Worm (Caenorhabditis elegans) whole organism, early embryonic: ENCODE data around the gene fbxb-71.

Source experiments
- B0310.2 ChIP-seq: sonication (generic microtip); optimal IDR thresholded peaks from 2 replicates; lab custom pipeline; 2016; ENCODE audit warnings: mild to moderate bottlenecking, missing genetic modification characterization, missing compliant biosample characterization
- F13C5.2 ChIP-seq: sonication (generic microtip); optimal IDR thresholded peaks from 2 replicates; lab custom pipeline; 2017; ENCODE audit warnings: mild to moderate bottlenecking, missing genetic modification characterization, inconsistent platforms, missing compliant biosample characterization
- ama-1 ChIP-seq: fragments of 150-350 bp; optimal IDR thresholded peaks from 2 replicates; lab custom pipeline; 2014
- ceh-13 ChIP-seq: fragments of 200-800 bp; sonication (Bioruptor generic); optimal IDR thresholded peaks from 2 replicates; lab custom pipeline; 2018; ENCODE audit warnings: mild to moderate bottlenecking, missing genetic modification characterization, missing compliant biosample characterization
- ceh-36 ChIP-seq: sonication (generic microtip); optimal IDR thresholded peaks from 2 replicates; lab custom pipeline; 2016; ENCODE audit warnings: missing genetic modification characterization, inconsistent platforms, missing compliant biosample characterization
- ets-7 ChIP-seq: sonication (generic microtip); optimal IDR thresholded peaks from 2 replicates; lab custom pipeline; 2016; ENCODE audit warnings: missing genotype, missing genetic modification characterization, missing compliant biosample characterization
- hnd-1 ChIP-seq: sonication (generic microtip); optimal IDR thresholded peaks from 2 replicates; lab custom pipeline; 2016; ENCODE audit warnings: missing genetic modification characterization, missing compliant biosample characterization
- sea-1 ChIP-seq: fragments of 200-800 bp; sonication (Bioruptor generic); conservative IDR thresholded peaks from 2 replicates; pipeline ENCODE4 v1.3.6; 2022; ENCODE audit warnings: missing genetic modification characterization, missing compliant biosample characterization
- tbx-37 ChIP-seq: fragments of 200-800 bp; sonication (Bioruptor generic); conservative IDR thresholded peaks from 2 replicates; pipeline ENCODE4 v1.3.6; 2022; ENCODE audit warnings: missing genetic modification reagents, missing genetic modification characterization, missing compliant biosample characterization
- tra-4 ChIP-seq: sonication (generic microtip); optimal IDR thresholded peaks from 2 replicates; lab custom pipeline; 2017; ENCODE audit warnings: missing genetic modification characterization, missing compliant biosample characterization

DNA sequence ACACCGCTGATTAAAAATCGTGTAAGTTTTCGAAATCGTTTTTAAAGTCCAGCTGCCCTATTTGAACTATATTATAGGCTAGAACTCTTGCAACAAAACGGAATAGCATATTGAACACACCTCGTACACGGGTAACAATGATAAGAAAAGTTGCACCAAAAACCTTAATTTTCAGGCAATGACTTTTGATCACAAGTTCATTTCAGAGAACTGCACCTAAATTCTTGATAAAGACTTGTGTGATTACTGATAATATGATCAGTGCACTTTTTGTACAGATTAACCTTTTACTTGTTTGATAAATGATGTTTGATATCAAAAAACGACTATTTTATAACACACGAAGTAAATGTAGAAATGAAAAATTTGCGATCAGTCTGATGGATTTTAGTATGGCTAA, 35.1 kb downstream of the fbxb-71 start:
- TF ChIP-seq hnd-1 (tag; lab: Kevin White, UChicago), result no peak
- TF ChIP-seq ets-7 (tag; lab: Kevin White, UChicago), result no peak
- TF ChIP-seq F13C5.2 (tag; lab: Kevin White, UChicago), result no peak
- no peak for TF ChIP-seq ceh-13 (GFP tag; lab: Kevin White, UChicago)
- no peak for TF ChIP-seq B0310.2 (tag; lab: Kevin White, UChicago)
- no peak for TF ChIP-seq tra-4 (tag; lab: Kevin White, UChicago)
- no peak for TF ChIP-seq sea-1 (GFP tag; lab: Robert Waterston, UW)
- no peak for TF ChIP-seq tbx-37 (GFP tag; lab: Robert Waterston, UW)
- no peak for TF ChIP-seq ama-1 (lab: Kevin White, UChicago)
- TF ChIP-seq ceh-36 (tag; lab: Kevin White, UChicago), result no peak
